Worm (Caenorhabditis elegans) whole organism, late embryonic: ENCODE data around the gene nhr-123.

Experiments used
- C38D4.7 ChIP-seq: fragments of 200-800 bp; sonication (Bioruptor generic); optimal IDR thresholded peaks from 2 replicates; lab custom pipeline; 2018; ENCODE audit warnings: mild to moderate bottlenecking, missing genetic modification characterization, moderate library complexity, missing compliant biosample characterization
- F13H6.1 ChIP-seq: sonication (generic microtip); optimal IDR thresholded peaks from 2 replicates; lab custom pipeline; 2016; ENCODE audit warnings: missing genetic modification characterization, missing compliant biosample characterization
- ceh-22 ChIP-seq: sonication (generic microtip); optimal IDR thresholded peaks from 2 replicates; lab custom pipeline; 2017; ENCODE audit warnings: missing biosample characterization, missing genetic modification characterization
- dmd-4 ChIP-seq: sonication (generic microtip); optimal IDR thresholded peaks from 2 replicates; lab custom pipeline; 2016; ENCODE audit warnings: borderline replicate concordance, missing genetic modification characterization, missing compliant biosample characterization
- dve-1 ChIP-seq: sonication (generic microtip); optimal IDR thresholded peaks from 2 replicates; lab custom pipeline; 2017; ENCODE audit warnings: antibody characterized with exemption, mild to moderate bottlenecking, missing genetic modification characterization, missing compliant biosample characterization
- madf-2 ChIP-seq: sonication (generic microtip); optimal IDR thresholded peaks from 2 replicates; lab custom pipeline; 2017; ENCODE audit warnings: missing genetic modification characterization, missing compliant biosample characterization
- pqm-1 ChIP-seq: sonication (generic microtip); optimal IDR thresholded peaks from 2 replicates; lab custom pipeline; 2016; ENCODE audit warnings: missing genetic modification characterization, missing compliant biosample characterization
- ttx-3 ChIP-seq: sonication (generic microtip); optimal IDR thresholded peaks from 2 replicates; lab custom pipeline; 2016; ENCODE audit warnings: missing genetic modification reagents, missing genetic modification characterization, missing compliant biosample characterization

DNA sequence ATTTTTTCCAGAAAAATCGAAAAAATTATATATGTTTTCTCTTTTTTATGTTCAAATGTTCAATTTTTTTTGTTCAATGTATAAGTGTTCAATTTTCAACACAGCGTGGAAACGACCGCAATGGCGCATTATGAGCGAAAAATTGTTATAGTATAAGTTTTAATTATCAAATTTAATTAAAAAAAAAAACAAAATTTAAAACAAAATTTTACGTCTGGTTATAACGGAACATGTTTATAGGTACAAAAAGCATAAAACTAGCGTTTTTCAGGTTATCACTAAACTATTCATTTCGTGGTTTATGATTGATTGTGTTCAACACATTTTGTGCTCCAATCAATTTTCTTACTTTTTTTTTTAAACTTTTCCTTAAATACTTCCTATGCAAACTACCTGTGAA lies 38.1 kb downstream of the nhr-123 start, which contains the start of gene nhr-106:
- TF ChIP-seq F13H6.1 (tag; lab: Kevin White, UChicago) (no peak), C38D4.7 (GFP tag; lab: Kevin White, UChicago) (no peak), dmd-4 (tag; lab: Kevin White, UChicago) (no peak), ceh-22 (no peak), pqm-1 (tag; lab: Kevin White, UChicago) (no peak), madf-2 (tag; lab: Kevin White, UChicago) (no peak), ttx-3 (no peak), dve-1 (tag; lab: Kevin White, UChicago) (no peak)
